Worm (Caenorhabditis elegans) whole organism, L4 larva: Measurements from ENCODE around the gene hsd-3.

ENCODE experiments used
- F10B5.3 ChIP-seq: sonication (generic microtip); optimal IDR thresholded peaks from 2 replicates; lab custom pipeline; 2016; ENCODE audit warnings: mild to moderate bottlenecking, missing genetic modification characterization, missing compliant biosample characterization
- F26F4.8 ChIP-seq: fragments of 200-800 bp; sonication (Bioruptor generic); conservative IDR thresholded peaks from 2 replicates; pipeline ENCODE4 v1.3.6; 2022; ENCODE audit warnings: missing genetic modification characterization, missing compliant biosample characterization
- F37D6.2 ChIP-seq: sonication (generic microtip); optimal IDR thresholded peaks from 2 replicates; lab custom pipeline; 2016; ENCODE audit warnings: mild to moderate bottlenecking, missing genetic modification characterization, missing compliant biosample characterization
- F49E8.2 ChIP-seq: sonication (generic microtip); optimal IDR thresholded peaks from 2 replicates; lab custom pipeline; 2016; ENCODE audit warnings: missing compliant biosample characterization, mild to moderate bottlenecking, missing genetic modification characterization, borderline replicate concordance
- R02D3.7 ChIP-seq: fragments of 150-350 bp; sonication (generic microtip); optimal IDR thresholded peaks from 3 replicates; lab custom pipeline; 2014; ENCODE audit warnings: missing biosample characterization, missing genetic modification characterization
- T20F7.1 ChIP-seq: fragments of 200-800 bp; sonication (Bioruptor generic); optimal IDR thresholded peaks from 2 replicates; lab custom pipeline; 2018; ENCODE audit warnings: mild to moderate bottlenecking, missing genetic modification characterization, missing compliant biosample characterization
- T26A8.4 ChIP-seq: fragments of 200-800 bp; sonication (Bioruptor generic); IDR thresholded peaks from 2 replicates; pipeline ENCODE4 v1.3.6; 2022; ENCODE audit warnings: missing genetic modification characterization, missing compliant biosample characterization
- ZK337.2 ChIP-seq: fragments of 200-800 bp; sonication (Bioruptor generic); IDR thresholded peaks from 2 replicates; pipeline ENCODE4 v1.3.6; 2022; ENCODE audit warnings: missing genetic modification reagents, missing genetic modification characterization, missing compliant biosample characterization
- aha-1 ChIP-seq: fragments of 150-350 bp; peaks from one replicate; lab custom pipeline; 2014; ENCODE audit warnings: missing biosample characterization, missing genetic modification characterization
- ama-1 ChIP-seq: fragments of 150-350 bp; optimal IDR thresholded peaks from 2 replicates; lab custom pipeline; 2014; ENCODE audit warnings: inconsistent platforms, mixed read lengths
- ceh-28 ChIP-seq: fragments of 150-350 bp; optimal IDR thresholded peaks from 2 replicates; lab custom pipeline; 2014; ENCODE audit warnings: missing biosample characterization, missing genetic modification reagents, missing genetic modification characterization
- ceh-82 ChIP-seq: sonication (generic microtip); optimal IDR thresholded peaks from 2 replicates; lab custom pipeline; 2017; ENCODE audit warnings: missing biosample characterization, missing genetic modification characterization
- cey-2 ChIP-seq: sonication (generic microtip); optimal IDR thresholded peaks from 3 replicates; lab custom pipeline; 2017; ENCODE audit warnings: missing genetic modification characterization, mild to moderate bottlenecking, missing compliant biosample characterization, antibody characterized with exemption, borderline replicate concordance; ENCODE audit not compliant: insufficient read depth
- daf-16 ChIP-seq, 3 experiments: sonication (generic microtip); optimal IDR thresholded peaks; 2 replicates each; lab custom pipeline; 2016 to 2017; ENCODE audit warnings: missing genetic modification characterization in 3 of 3, missing genetic modification reagents in 3 of 3, mild to moderate bottlenecking in 2 of 3, missing compliant biosample characterization in 2 of 3, missing biosample characterization in 1 of 3, moderate library complexity in 1 of 3
- daf-8 ChIP-seq: fragments of 200-800 bp; sonication (Bioruptor generic); IDR thresholded peaks from 2 replicates; pipeline ENCODE4 v1.3.6; 2022; ENCODE audit warnings: missing genetic modification characterization, missing compliant biosample characterization
- dmd-6 ChIP-seq: fragments of 200-800 bp; sonication (Bioruptor generic); IDR thresholded peaks from 2 replicates; pipeline ENCODE4 v1.3.6; 2022; ENCODE audit warnings: missing genetic modification reagents, missing genetic modification characterization, missing compliant biosample characterization
- duxl-1 ChIP-seq: sonication (generic microtip); optimal IDR thresholded peaks from 2 replicates; lab custom pipeline; 2016; ENCODE audit warnings: mild to moderate bottlenecking, missing genetic modification characterization, moderate library complexity, missing compliant biosample characterization; ENCODE audit not compliant: poor library complexity
- dve-1 ChIP-seq: sonication (generic microtip); optimal IDR thresholded peaks from 2 replicates; lab custom pipeline; 2017; ENCODE audit warnings: antibody characterized with exemption, mild to moderate bottlenecking, missing genetic modification characterization, missing compliant biosample characterization; ENCODE audit not compliant: insufficient read depth
- fkh-10 ChIP-seq: fragments of 150-350 bp; optimal IDR thresholded peaks from 2 replicates; lab custom pipeline; 2014; ENCODE audit warnings: missing biosample characterization, missing genetic modification reagents, missing genetic modification characterization
- hlh-11 ChIP-seq: fragments of 200-800 bp; sonication (Bioruptor generic); optimal IDR thresholded peaks from 2 replicates; lab custom pipeline; 2018; ENCODE audit warnings: mild to moderate bottlenecking, missing genetic modification characterization, missing compliant biosample characterization
- hmg-1.1 ChIP-seq: fragments of 200-800 bp; sonication (Bioruptor generic); IDR thresholded peaks from 2 replicates; pipeline ENCODE4 v1.3.6; 2022; ENCODE audit warnings: missing genetic modification reagents, missing genetic modification characterization, missing compliant biosample characterization
- lim-7 ChIP-seq: fragments of 200-800 bp; sonication (Bioruptor generic); IDR thresholded peaks from 2 replicates; pipeline ENCODE4 v1.3.6; 2022; ENCODE audit warnings: missing genetic modification characterization, missing compliant biosample characterization
- lin-1 ChIP-seq: fragments of 200-800 bp; sonication (Bioruptor generic); IDR thresholded peaks from 2 replicates; pipeline ENCODE4 v1.3.6; 2022; ENCODE audit warnings: missing genetic modification reagents, missing genetic modification characterization, missing compliant biosample characterization
- lin-13 ChIP-seq: fragments of 150-350 bp; optimal IDR thresholded peaks from 2 replicates; lab custom pipeline; 2014; ENCODE audit warnings: missing biosample characterization, missing genetic modification reagents, missing genetic modification characterization
- lin-38 ChIP-seq: fragments of 200-800 bp; sonication (Bioruptor generic); IDR thresholded peaks from 2 replicates; pipeline ENCODE4 v1.3.6; 2022; ENCODE audit warnings: missing genetic modification reagents, missing genetic modification characterization, missing compliant biosample characterization
- lsy-2 ChIP-seq, 2 experiments: fragments of 150-350 bp in 1 of 2; sonication (generic microtip) in 1 of 2; optimal IDR thresholded peaks; 2 replicates each; lab custom pipeline; 2014 to 2017; ENCODE audit warnings: missing biosample characterization in 2 of 2, missing genetic modification characterization in 2 of 2
- mdt-29 ChIP-seq: fragments of 200-800 bp; sonication (Bioruptor generic); IDR thresholded peaks from 2 replicates; pipeline ENCODE4 v1.3.6; 2022; ENCODE audit warnings: missing genetic modification reagents, missing genetic modification characterization, missing compliant biosample characterization
- mes-2 ChIP-seq: sonication (generic microtip); optimal IDR thresholded peaks from 2 replicates; lab custom pipeline; 2016; ENCODE audit warnings: missing genotype, mild to moderate bottlenecking, missing genetic modification characterization, missing compliant biosample characterization; ENCODE audit not compliant: poor library complexity, severe bottlenecking
- mxl-2 ChIP-seq: fragments of 200-800 bp; sonication (Bioruptor generic); conservative IDR thresholded peaks from 2 replicates; pipeline ENCODE4 v1.3.6; 2022; ENCODE audit warnings: missing genetic modification reagents, missing genetic modification characterization, missing compliant biosample characterization
- nhr-111 ChIP-seq: fragments of 200-800 bp; sonication (Bioruptor generic); optimal IDR thresholded peaks from 2 replicates; lab custom pipeline; 2018; ENCODE audit warnings: mild to moderate bottlenecking, missing genetic modification characterization, missing compliant biosample characterization
- nhr-25 ChIP-seq: sonication (generic microtip); optimal IDR thresholded peaks from 2 replicates; lab custom pipeline; 2017; ENCODE audit warnings: missing genetic modification characterization, mild to moderate bottlenecking, missing compliant biosample characterization, antibody characterized with exemption, moderate library complexity, borderline replicate concordance; ENCODE audit not compliant: insufficient read depth
- nhr-76 ChIP-seq: fragments of 150-350 bp; optimal IDR thresholded peaks from 2 replicates; lab custom pipeline; 2014; ENCODE audit warnings: missing biosample characterization, missing genetic modification characterization
- pha-4 ChIP-seq, 2 experiments: fragments of 150-350 bp in 1 of 2; fragments of 200-800 bp in 1 of 2; sonication (Bioruptor generic) in 1 of 2; IDR thresholded peaks in 1 of 2; optimal IDR thresholded peaks in 1 of 2; 2 replicates each; pipeline versions ENCODE4 v1.3.6 to Lab custom; 2014 to 2022; ENCODE audit warnings: missing genetic modification characterization in 2 of 2, missing genetic modification reagents in 2 of 2, missing biosample characterization in 1 of 2, missing compliant biosample characterization in 1 of 2
- php-3 ChIP-seq: fragments of 200-800 bp; sonication (Bioruptor generic); IDR thresholded peaks from 2 replicates; pipeline ENCODE4 v1.3.6; 2022; ENCODE audit warnings: missing genetic modification reagents, missing genetic modification characterization, missing compliant biosample characterization
- sdz-12 ChIP-seq: fragments of 200-800 bp; sonication (Bioruptor generic); optimal IDR thresholded peaks from 2 replicates; lab custom pipeline; 2018; ENCODE audit warnings: mild to moderate bottlenecking, missing genetic modification characterization, missing compliant biosample characterization
- set-16 ChIP-seq: fragments of 200-800 bp; sonication (Bioruptor generic); IDR thresholded peaks from 2 replicates; pipeline ENCODE4 v1.3.6; 2022; ENCODE audit warnings: missing genetic modification reagents, missing genetic modification characterization, missing compliant biosample characterization
- skn-1 ChIP-seq: fragments of 150-350 bp; optimal IDR thresholded peaks from 2 replicates; lab custom pipeline; 2014; ENCODE audit warnings: missing biosample characterization, missing genetic modification characterization
- tra-1 ChIP-seq: fragments of 200-800 bp; sonication (Bioruptor generic); IDR thresholded peaks from 2 replicates; pipeline ENCODE4 v1.3.6; 2022; ENCODE audit warnings: missing genetic modification reagents, missing genetic modification characterization, missing compliant biosample characterization
- unc-39 ChIP-seq: sonication (generic microtip); optimal IDR thresholded peaks from 2 replicates; lab custom pipeline; 2017; ENCODE audit warnings: missing biosample characterization, missing genetic modification characterization
- unc-62 ChIP-seq, 3 experiments: fragments of 150-350 bp in 1 of 3; sonication (generic microtip); optimal IDR thresholded peaks in 2 of 3; peaks in 1 of 3; 1 replicate in 1 of 3; 2 replicates in 2 of 3; lab custom pipeline; 2014 to 2017; ENCODE audit warnings: missing biosample characterization in 3 of 3, missing genetic modification characterization in 3 of 3, missing genetic modification reagents in 3 of 3, missing genotype in 1 of 3
- vab-7 ChIP-seq: fragments of 200-800 bp; sonication (Bioruptor generic); IDR thresholded peaks from 2 replicates; pipeline ENCODE4 v1.3.6; 2022; ENCODE audit warnings: missing genetic modification reagents, missing genetic modification characterization, missing compliant biosample characterization
- ztf-7 ChIP-seq: fragments of 150-350 bp; optimal IDR thresholded peaks from 2 replicates; lab custom pipeline; 2014; ENCODE audit warnings: missing biosample characterization, missing genetic modification characterization

The hsd-3 gene

DNA sequence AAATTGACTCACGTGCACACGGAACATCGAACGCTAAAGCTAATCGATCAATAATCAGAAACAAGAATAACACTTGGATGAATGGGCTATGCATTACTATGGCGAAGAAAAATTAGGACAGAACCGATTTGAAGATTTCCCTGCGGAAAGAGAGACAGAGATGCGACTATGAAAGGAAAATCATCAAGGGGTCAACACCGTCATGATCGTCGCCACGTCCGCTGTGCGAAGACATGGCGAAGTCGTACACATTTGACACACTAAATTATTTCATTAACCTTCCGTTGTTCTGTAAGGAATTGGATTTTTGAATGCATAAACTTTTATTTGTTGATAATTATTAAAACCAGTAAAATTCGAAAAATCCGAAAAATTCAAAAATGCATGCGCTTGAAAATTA is 39.9 kb upstream of the hsd-3 start, which contains the start of gene M03F4.6 (continued):
- TF ChIP-seq mdt-29 (GFP tag; lab: Robert Waterston, UW) (0 out of 2 replicates have a peak, but pooled peaks have one; percentile 46), ztf-7 (tag; lab: Kevin White, UChicago) (no peak), tra-1 (GFP tag; lab: Robert Waterston, UW) (peak; percentile 64; the same call in 1 of the 2 replicates), T26A8.4 (peak; percentile 87), duxl-1 (peak; percentile 63), dmd-6 (GFP tag; lab: Robert Waterston, UW) (peak; percentile 42), daf-8 (GFP tag; lab: Robert Waterston, UW) (no peak), unc-39 (tag; lab: Kevin White, UChicago) (no peak), mes-2 (tag; lab: Kevin White, UChicago) (peak; percentile 3), T20F7.1 (GFP tag; lab: Kevin White, UChicago) (peak; percentile 2), hmg-1.1 (GFP tag; lab: Robert Waterston, UW) (peak; percentile 55; the same call in 1 of the 2 replicates), hlh-11 (tag; lab: Kevin White, UChicago) (peak; percentile 62), lin-38 (peak; percentile 43)

DNA sequence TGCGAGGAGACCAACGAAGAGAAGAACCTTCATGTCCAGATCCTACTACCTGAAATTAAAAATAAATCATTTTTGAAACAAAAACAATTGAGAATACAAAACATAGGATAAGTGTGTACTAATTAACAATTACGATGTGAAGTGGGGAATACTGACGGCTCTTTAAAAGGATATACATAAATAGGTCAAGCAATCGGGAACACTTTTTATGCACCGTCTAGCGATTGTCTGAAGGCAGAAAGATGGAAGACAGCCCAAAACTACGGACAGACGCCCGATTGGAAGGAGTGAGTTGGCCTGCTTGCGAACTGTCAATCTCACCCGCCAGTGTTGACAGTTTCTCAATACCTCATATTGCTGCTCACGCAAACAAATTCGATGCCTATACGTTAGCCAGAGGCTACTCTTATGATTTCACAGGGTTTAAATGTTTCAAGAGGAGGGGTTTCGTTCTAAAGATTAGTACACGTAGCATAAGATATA is 38.2 kb upstream of the hsd-3 start, which contains the start of gene calu-1:
calu-1 (minus strand) TSS at position 51 of the 483 bp plus-strand sequence.
- TF ChIP-seq cey-2 (tag; lab: Kevin White, UChicago) (no peak), unc-62 (GFP tag; optimal IDR thresholded peaks at IDR 0.05 in 1 of 2; lab: Kevin White, UChicago) (peak; percentile 12 to 36), unc-62 (tag; optimal IDR thresholded peaks at IDR 0.05; lab: Kevin White, UChicago) (no peak), nhr-111 (GFP tag; lab: Kevin White, UChicago) (no peak), mxl-2 (GFP tag; lab: Robert Waterston, UW) (no peak), F37D6.2 (tag; lab: Kevin White, UChicago) (no peak), lim-7 (GFP tag; lab: Robert Waterston, UW) (no peak), F10B5.3 (tag; lab: Kevin White, UChicago) (no peak), hlh-11 (tag; lab: Kevin White, UChicago) (peak; percentile 6), fkh-10 (GFP tag; lab: Kevin White, UChicago) (no peak), pha-4 (GFP tag; IDR thresholded peaks at IDR 0.05; lab: Robert Waterston, UW) (peak; percentile 53; the same call in 1 of the 2 replicates), pha-4 (tag; optimal IDR thresholded peaks at IDR 0.05; lab: Kevin White, UChicago) (no peak), F49E8.2 (tag; lab: Kevin White, UChicago) (no peak), tra-1 (GFP tag; lab: Robert Waterston, UW) (peak; percentile 95), daf-16 (GFP tag; optimal IDR thresholded peaks at IDR 0.05; lab: Kevin White, UChicago) (peak in 1 of 2 experiments; percentile 5), daf-16 (tag; optimal IDR thresholded peaks at IDR 0.05; lab: Kevin White, UChicago) (peak; percentile 18), sdz-12 (GFP tag; lab: Kevin White, UChicago) (no peak), dmd-6 (GFP tag; lab: Robert Waterston, UW) (peak; percentile 94), mdt-29 (GFP tag; lab: Robert Waterston, UW) (peak; percentile 54; the same call in 1 of the 2 replicates), hmg-1.1 (GFP tag; lab: Robert Waterston, UW) (no peak), dve-1 (peak; percentile 6), set-16 (GFP tag; lab: Robert Waterston, UW) (no peak), T20F7.1 (GFP tag; lab: Kevin White, UChicago) (peak; percentile 32), php-3 (GFP tag; lab: Robert Waterston, UW) (0 out of 2 replicates have a peak, but pooled peaks have one; percentile 32), ceh-28 (tag; lab: Kevin White, UChicago) (no peak), aha-1 (tag; lab: Kevin White, UChicago) (peak; percentile 43), lin-1 (GFP tag; lab: Robert Waterston, UW) (peak; percentile 39; the same call in 1 of the 2 replicates), ceh-82 (tag; lab: Kevin White, UChicago) (no peak)

DNA sequence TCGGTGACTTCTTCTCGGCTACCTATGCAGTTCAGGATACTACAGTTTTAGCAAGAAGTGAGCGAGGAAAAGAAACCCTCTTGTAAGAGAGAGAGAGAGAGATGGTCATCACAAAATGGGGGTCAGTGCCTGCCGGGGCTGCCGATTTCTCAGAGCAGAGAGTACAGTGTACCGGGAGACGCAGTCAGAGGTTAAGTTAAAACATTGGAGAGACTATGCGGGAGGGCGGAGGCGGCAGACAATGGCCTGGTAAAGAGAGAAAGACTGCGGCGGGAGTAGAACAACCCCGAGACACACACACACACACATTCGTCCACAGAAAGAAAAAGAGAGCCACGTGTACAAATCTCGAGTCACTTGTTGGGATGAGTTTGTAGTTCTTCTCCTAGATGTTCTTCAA is 37.7 kb upstream of the hsd-3 start:
- TF ChIP-seq daf-16 (GFP tag; optimal IDR thresholded peaks at IDR 0.05; lab: Kevin White, UChicago) (no peak), daf-16 (tag; optimal IDR thresholded peaks at IDR 0.05; lab: Kevin White, UChicago) (peak; percentile 17), php-3 (GFP tag; lab: Robert Waterston, UW) (no peak), nhr-76 (no peak), lim-7 (GFP tag; lab: Robert Waterston, UW) (no peak), nhr-25 (tag; lab: Kevin White, UChicago) (peak; percentile 68), ZK337.2 (no peak), skn-1 (tag; lab: Kevin White, UChicago) (no peak), F26F4.8 (GFP tag; lab: Robert Waterston, UW) (no peak), lsy-2 (tag; optimal IDR thresholded peaks at IDR 0.05; lab: Kevin White, UChicago) (peak; percentile 6 to 29), aha-1 (tag; lab: Kevin White, UChicago) (peak; percentile 91), F49E8.2 (tag; lab: Kevin White, UChicago) (no peak), ama-1 (lab: Kevin White, UChicago) (no peak), R02D3.7 (no peak), vab-7 (GFP tag; lab: Robert Waterston, UW) (no peak), lin-13 (GFP tag; lab: Kevin White, UChicago) (peak; percentile 10), hmg-1.1 (GFP tag; lab: Robert Waterston, UW) (peak; percentile 63)
